Worm (Caenorhabditis elegans): ENCODE measurements around the gene srbc-75.
"Not testable (repeated sequence)": the region's sequence is repeated elsewhere in the genome, so short reads cannot be mapped to it uniquely, and the experiment has no call there.

srbc-75 gene

ce11 chrV:15238552-15238951, 15.1 kb upstream of the srbc-75 start, which contains the start of gene srw-12:
Gene srw-12 (minus strand): TSS chrV:15238652.
- TF ChIP-seq C06A6.2 (GFP tag; conservative IDR thresholded peaks at IDR 0.05) = no peak

DNA sequence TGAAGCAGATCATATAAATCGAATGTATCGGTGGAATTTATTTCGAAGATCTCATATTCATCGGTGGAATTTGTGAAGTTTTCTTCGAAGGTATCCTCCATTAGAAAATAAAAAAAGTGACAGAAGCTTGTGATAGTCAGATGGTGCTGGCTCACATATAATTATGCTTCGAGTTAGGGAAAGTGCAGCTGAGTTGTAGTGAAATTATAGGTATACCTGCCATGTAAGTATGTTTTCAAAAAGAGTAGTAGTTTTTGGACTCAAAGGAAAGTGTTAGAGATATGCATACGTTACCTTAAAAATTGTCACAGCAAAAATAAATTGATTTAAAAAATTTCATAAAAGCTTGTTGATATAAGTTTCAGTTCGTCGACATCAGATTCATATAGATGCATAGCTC, 13.4 kb upstream of the srbc-75 start, which contains the start of gene srw-11:
TSS of gene srw-11 (minus strand) at position 101 of the 400 bp plus-strand sequence.
- TF ChIP-seq lsl-1 (GFP tag; optimal IDR thresholded peaks at IDR 0.05) (no peak), ceh-91 (GFP tag; IDR thresholded peaks at IDR 0.05) (no peak), hlh-12 (tag; optimal IDR thresholded peaks at IDR 0.05) (no peak), nhr-27 (tag; optimal IDR thresholded peaks at IDR 0.05) (no peak), rcor-1 (GFP tag; IDR thresholded peaks at IDR 0.05) (no peak), xnd-1 (tag; optimal IDR thresholded peaks at IDR 0.05) (no peak)

DNA sequence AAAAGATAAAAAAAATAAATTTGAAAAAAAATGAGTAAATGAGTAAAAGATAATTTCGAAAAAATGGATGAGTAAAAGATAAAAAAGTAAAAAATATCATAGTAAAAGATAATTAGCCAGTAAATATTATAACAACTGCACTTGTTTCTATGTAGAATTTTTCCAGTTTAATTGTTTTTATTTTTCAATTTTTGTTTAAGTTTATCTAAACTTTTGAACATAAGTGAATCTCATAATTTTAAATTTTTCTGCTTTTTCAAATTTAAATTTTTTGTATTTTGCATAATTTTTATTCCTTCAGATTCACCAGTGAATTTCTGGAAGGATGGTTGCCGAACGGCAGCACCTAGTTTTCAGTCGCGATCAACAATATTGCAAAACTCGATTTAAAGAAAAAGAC, 12.4 kb upstream of the srbc-75 start, which contains the start of gene chil-12:
TSS of gene chil-12 (plus strand) at position 301 of the 400 bp plus-strand sequence.
- TF ChIP-seq him-1 (tag; optimal IDR thresholded peaks at IDR 0.05) (no peak), mes-4 (tag; optimal IDR thresholded peaks at IDR 0.05) (no peak), ZK185.1 (tag; optimal IDR thresholded peaks at IDR 0.05; ENCODE audit: poor library complexity, severe bottlenecking) (no peak), sdz-38 (tag; optimal IDR thresholded peaks at IDR 0.05) (no peak), die-1 (tag; optimal IDR thresholded peaks at IDR 0.05) (no peak), hmg-1.2 (GFP tag; IDR thresholded peaks at IDR 0.05) (no peak), ceh-27 (GFP tag; optimal IDR thresholded peaks at IDR 0.05) (no peak), bed-1 (GFP tag; IDR thresholded peaks at IDR 0.05) (no peak), athp-1 (tag; optimal IDR thresholded peaks at IDR 0.05) (no peak), let-607 (tag; optimal IDR thresholded peaks at IDR 0.05) (no peak), gei-17 (GFP tag; optimal IDR thresholded peaks at IDR 0.05) (no peak)

- TF ChIP-seq snpc-4 (GFP tag; optimal IDR thresholded peaks at IDR 0.05) = no peak
- TF ChIP-seq snpc-4 (tag; optimal IDR thresholded peaks at IDR 0.05) = no peak
Observed at ce11 chrV:15244456-15244855, 9.2 kb upstream of the srbc-75 start, which contains the start of gene kin-30. Gene kin-30 (plus strand): TSS chrV:15244756.

- not testable (repeated sequence) for TF ChIP-seq Y67H2A.10 (GFP tag; conservative IDR thresholded peaks at IDR 0.05); nhr-179 (tag; optimal IDR thresholded peaks at IDR 0.05); ztf-3 (GFP tag; optimal IDR thresholded peaks at IDR 0.05)
Observed at ce11 chrV:15250304-15250703, 3.3 kb upstream of the srbc-75 start, which contains the start of gene srd-28. Gene srd-28 (plus strand): TSS chrV:15250604.

DNA sequence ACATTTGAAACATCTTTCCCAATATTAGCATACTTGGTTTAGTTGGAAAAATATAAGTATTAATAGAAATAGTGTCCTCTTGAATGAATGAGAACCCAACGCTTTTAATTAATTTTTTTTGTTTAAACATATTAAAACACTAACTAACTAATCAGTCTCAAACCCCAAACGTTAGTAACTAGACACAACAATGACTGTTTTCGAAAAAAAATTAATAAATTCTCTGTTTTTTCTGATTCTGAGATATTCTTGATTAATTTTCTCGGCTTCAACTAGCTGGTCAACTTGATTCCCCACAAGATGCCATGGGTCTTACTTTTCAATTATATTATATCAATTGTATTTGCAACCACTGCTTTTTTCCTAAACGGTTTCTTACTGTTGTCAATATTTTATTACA, 1.5 kb upstream of the srbc-75 start, which contains the start of gene srbc-76:
TSS of gene srbc-76 (plus strand) at position 301 of the 400 bp plus-strand sequence.
- TF ChIP-seq athp-1 (tag; optimal IDR thresholded peaks at IDR 0.05) (no peak), F37B4.10 (GFP tag; IDR thresholded peaks at IDR 0.05) (no peak), C17E4.6 (GFP tag; IDR thresholded peaks at IDR 0.05) (no peak), hmg-20 (GFP tag; IDR thresholded peaks at IDR 0.05) (no peak), F23B12.7 (tag; optimal IDR thresholded peaks at IDR 0.05; ENCODE audit: insufficient read depth) (no peak), akir-1 (GFP tag; optimal IDR thresholded peaks at IDR 0.05) (no peak), aptf-3 (GFP tag; IDR thresholded peaks at IDR 0.05) (no peak), F57C9.4 (tag; optimal IDR thresholded peaks at IDR 0.05) (no peak), pha-4 (tag; optimal IDR thresholded peaks at IDR 0.05) (no peak)

Measured in whole organism, young adult.